Fruit fly (Drosophila melanogaster): Measurements from ENCODE around the gene Ku80.

DNA sequence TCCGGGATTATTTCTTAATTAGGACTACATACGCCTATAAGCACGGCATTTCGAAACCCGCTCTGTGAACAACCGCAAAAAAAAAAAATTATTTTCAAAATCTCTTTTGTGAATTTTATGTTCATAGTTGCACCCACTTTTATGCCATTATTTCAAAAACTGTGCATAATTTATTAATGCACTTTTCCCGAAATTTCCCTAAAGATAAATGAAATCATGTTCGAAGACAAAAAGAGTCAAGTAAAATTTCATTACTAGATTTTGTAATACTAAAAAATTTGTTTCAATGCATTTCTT lies 19.8 kb downstream of the Ku80 start:
- TF ChIP-seq spab (GFP tag; optimal IDR thresholded peaks at IDR 0.05), result no peak
- TF ChIP-seq CG9139 (GFP tag; optimal IDR thresholded peaks at IDR 0.05), result no peak
- TF ChIP-seq Ets96B (tag; optimal IDR thresholded peaks at IDR 0.05), result no peak
- TF ChIP-seq ss (GFP tag; optimal IDR thresholded peaks at IDR 0.05), result no peak
- no peak for TF ChIP-seq OdsH (GFP tag; optimal IDR thresholded peaks at IDR 0.05)
- TF ChIP-seq CG3919 (GFP tag; optimal IDR thresholded peaks at IDR 0.05), result no peak
- no peak for TF ChIP-seq CG16779 (tag; optimal IDR thresholded peaks at IDR 0.05)

Measured in whole organism, prepupa.